Fruit fly (Drosophila melanogaster): ENCODE results near the gene CG15209.

Gene CG15209

DNA sequence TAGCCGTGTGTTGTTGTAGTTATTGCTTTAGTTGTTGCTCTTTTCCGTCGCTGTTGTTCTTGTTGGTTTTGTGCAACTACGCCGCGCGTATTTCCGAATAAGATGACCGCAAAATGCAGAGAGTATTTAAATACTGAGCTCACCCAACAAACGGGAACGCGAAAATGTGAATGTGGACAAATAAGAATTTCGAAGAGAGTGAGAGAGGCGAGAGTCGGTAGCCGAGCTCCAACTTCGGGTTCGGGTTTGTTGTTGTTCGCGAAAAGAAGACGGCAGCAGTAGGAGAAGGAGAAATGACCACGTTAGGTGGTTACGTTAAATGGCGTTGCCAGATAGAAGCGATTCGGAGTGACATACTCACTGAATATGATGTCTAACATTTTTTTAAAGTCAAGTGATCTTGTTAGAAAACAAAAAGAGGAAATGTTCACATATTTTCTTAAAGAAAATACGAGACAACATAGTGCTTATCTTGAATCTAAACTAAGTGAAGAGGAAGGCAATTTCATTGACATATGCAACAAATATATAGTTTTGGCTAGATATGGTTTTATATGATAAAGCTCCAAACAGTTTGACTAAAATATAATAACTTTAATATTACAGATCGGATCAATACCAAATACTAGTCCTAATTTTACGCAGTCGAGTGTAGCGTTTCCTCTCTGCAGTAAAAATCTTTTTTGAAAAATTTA is 35.1 kb upstream of the CG15209 start (continued):
- TF ChIP-seq acj6 (GFP tag; optimal IDR thresholded peaks at IDR 0.05) (no peak), CG4318 (GFP tag; optimal IDR thresholded peaks at IDR 0.05) (no peak), fd59A (GFP tag; optimal IDR thresholded peaks at IDR 0.05) (no peak), topi (GFP tag; optimal IDR thresholded peaks at IDR 0.05) (no peak), fd85E (GFP tag; optimal IDR thresholded peaks at IDR 0.05) (no peak), Gug (GFP tag; IDR thresholded peaks at IDR 0.05) (no peak), OdsH (GFP tag; optimal IDR thresholded peaks at IDR 0.05) (no peak), vri (GFP tag; optimal IDR thresholded peaks at IDR 0.05) (no peak), dsx (GFP tag; optimal IDR thresholded peaks at IDR 0.05; ENCODE audit: poor library complexity, severe bottlenecking) (peak; percentile 25), ss (GFP tag; optimal IDR thresholded peaks at IDR 0.05) (peak in 1 of 2 experiments; percentile 37), svp (GFP tag) (peak; percentile 69), CG6792 (GFP tag; optimal IDR thresholded peaks at IDR 0.05) (no peak), Eip93F (GFP tag; optimal IDR thresholded peaks at IDR 0.05) (no peak), CG6163 (GFP tag; IDR thresholded peaks at IDR 0.05) (peak; percentile 59; the same call in 1 of the 3 replicates), CG31627 (GFP tag; optimal IDR thresholded peaks at IDR 0.05) (peak; percentile 17), Sox15 (GFP tag; optimal IDR thresholded peaks at IDR 0.05) (no peak), CG11762 (GFP tag; optimal IDR thresholded peaks at IDR 0.05; ENCODE audit: insufficient read depth) (no peak), Sox14 (GFP tag; optimal IDR thresholded peaks at IDR 0.05) (no peak), CG16779 (tag; optimal IDR thresholded peaks at IDR 0.05) (peak; percentile 22), Hr39 (GFP tag; optimal IDR thresholded peaks at IDR 0.05) (no peak), spab (GFP tag; optimal IDR thresholded peaks at IDR 0.05) (no peak), CG6854 (GFP tag; optimal IDR thresholded peaks at IDR 0.05) (no peak), CG15336 (GFP tag; IDR thresholded peaks at IDR 0.05) (no peak), Eip78C (GFP tag) (peak; percentile 29)

DNA sequence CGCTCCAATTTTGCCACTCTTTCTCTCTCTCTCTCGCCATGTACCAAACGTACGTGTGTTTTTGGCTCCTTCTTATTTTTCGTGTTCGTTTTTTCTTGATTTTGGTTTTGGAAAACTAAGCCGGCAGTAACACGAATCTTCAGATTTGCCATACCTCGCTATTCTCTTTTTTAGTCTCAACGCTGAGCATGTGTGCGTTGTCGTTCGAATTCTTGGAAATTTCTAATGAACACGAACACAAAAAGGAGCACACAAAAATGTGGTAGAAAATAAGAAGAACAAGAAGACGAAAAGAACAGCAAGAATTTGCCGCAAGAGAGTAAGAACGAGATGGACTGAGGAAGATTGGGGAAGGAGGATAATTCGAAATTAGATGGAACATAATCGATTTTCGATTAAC is 33.3 kb upstream of the CG15209 start:
- no peak for TF ChIP-seq esn (GFP tag; optimal IDR thresholded peaks at IDR 0.05)
- TF ChIP-seq ss (GFP tag; optimal IDR thresholded peaks at IDR 0.05), result no peak
- TF ChIP-seq Lpt (GFP tag; optimal IDR thresholded peaks at IDR 0.05), result no peak
- no peak for TF ChIP-seq CG6808 (GFP tag; optimal IDR thresholded peaks at IDR 0.05)
- no peak for TF ChIP-seq CG1621 (tag; optimal IDR thresholded peaks at IDR 0.05)

DNA sequence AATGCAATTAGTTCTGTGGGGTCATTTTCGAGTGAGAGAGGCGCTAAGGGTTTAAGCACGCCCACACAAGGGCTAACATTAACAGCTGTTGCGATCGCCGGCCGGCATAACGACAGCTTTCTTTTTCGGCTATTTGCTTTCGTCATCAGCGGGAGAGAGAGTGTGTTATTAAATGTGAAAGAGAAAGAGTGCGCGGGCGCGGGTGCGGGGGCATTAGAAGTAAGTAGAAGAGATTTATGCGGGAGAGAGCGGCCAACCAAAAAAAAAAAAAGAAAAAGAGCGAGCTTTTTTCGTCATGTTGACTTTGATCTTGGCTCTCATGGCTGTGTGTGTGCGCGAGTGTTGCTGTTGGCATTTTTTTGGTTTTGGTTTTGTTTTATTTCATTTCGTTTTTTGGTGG is 27.9 kb upstream of the CG15209 start:
- TF ChIP-seq CG9139 (GFP tag; optimal IDR thresholded peaks at IDR 0.05) (no peak), Eip75B (GFP tag; optimal IDR thresholded peaks at IDR 0.05) (no peak), CG15336 (GFP tag; IDR thresholded peaks at IDR 0.05) (peak; percentile 53; the same call in 1 of the 2 replicates), CG7368 (GFP tag; optimal IDR thresholded peaks at IDR 0.05) (no peak), CG11294 (GFP tag; IDR thresholded peaks at IDR 0.05) (no peak), CG8119 (GFP tag; IDR thresholded peaks at IDR 0.05) (peak; percentile 61), Blimp-1 (GFP tag; optimal IDR thresholded peaks at IDR 0.05) (peak; percentile 1), CG6792 (GFP tag; optimal IDR thresholded peaks at IDR 0.05) (no peak), CG11902 (GFP tag; optimal IDR thresholded peaks at IDR 0.05) (no peak), CG6808 (GFP tag; optimal IDR thresholded peaks at IDR 0.05) (no peak), Gug (GFP tag; IDR thresholded peaks at IDR 0.05) (no peak), vri (GFP tag; optimal IDR thresholded peaks at IDR 0.05) (no peak), CG6276 (GFP tag; optimal IDR thresholded peaks at IDR 0.05) (peak; percentile 66), Smox (GFP tag; optimal IDR thresholded peaks at IDR 0.05) (no peak), CG3032 (tag; optimal IDR thresholded peaks at IDR 0.05) (no peak), fkh (GFP tag; optimal IDR thresholded peaks at IDR 0.05) (peak; percentile 71), Ets21C (GFP tag; optimal IDR thresholded peaks at IDR 0.05) (no peak), salr (GFP tag; optimal IDR thresholded peaks at IDR 0.05) (no peak), Eip93F (GFP tag; optimal IDR thresholded peaks at IDR 0.05) (no peak), eg (GFP tag; IDR thresholded peaks at IDR 0.05) (peak; percentile 71), CG32006 (GFP tag; optimal IDR thresholded peaks at IDR 0.05) (peak; percentile 3), dac (GFP tag; optimal IDR thresholded peaks at IDR 0.05) (peak; percentile 8), Eip78C (GFP tag) (peak; percentile 41), CG6163 (GFP tag; IDR thresholded peaks at IDR 0.05) (peak; percentile 69), lz (GFP tag; optimal IDR thresholded peaks at IDR 0.05) (no peak), acj6 (GFP tag; optimal IDR thresholded peaks at IDR 0.05) (no peak)
